Worm (Caenorhabditis elegans): ENCODE results near the gene cex-1.

cex-1 gene

DNA sequence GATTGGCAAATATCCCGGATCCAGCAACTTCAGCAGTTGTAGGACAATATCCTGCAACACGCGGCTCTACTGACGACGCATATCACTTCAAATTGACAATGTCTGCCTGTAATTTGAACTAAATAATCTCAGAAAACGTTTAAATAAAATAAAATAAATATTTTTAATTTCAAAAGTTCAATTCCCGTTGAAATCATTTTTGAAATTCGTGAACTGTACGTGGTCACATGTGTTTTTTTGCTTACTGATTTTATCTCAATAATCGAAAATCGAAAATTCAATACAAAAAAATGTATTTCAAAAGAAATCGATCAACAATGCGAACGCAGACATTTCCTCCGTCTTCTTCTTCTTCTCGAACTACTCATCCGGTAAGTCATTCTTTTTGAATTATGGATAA is 9.9 kb upstream of the cex-1 start, which contains the start of gene F07F6.1:
TSS of gene F07F6.1 (plus strand) at position 301 of the 400 bp plus-strand sequence.
- TF ChIP-seq mls-2 (tag; optimal IDR thresholded peaks at IDR 0.05) (no peak), lin-13 (tag; optimal IDR thresholded peaks at IDR 0.05) (no peak), M03D4.4 (tag; optimal IDR thresholded peaks at IDR 0.05) (no peak), nhr-28 (tag; optimal IDR thresholded peaks at IDR 0.05) (no peak), ceh-39 (tag; optimal IDR thresholded peaks at IDR 0.05) (no peak), flh-1 (GFP tag; optimal IDR thresholded peaks at IDR 0.05) (no peak), unc-120 (tag; optimal IDR thresholded peaks at IDR 0.05; ENCODE audit: poor library complexity, severe bottlenecking) (no peak), cnd-1 (tag; optimal IDR thresholded peaks at IDR 0.05) (no peak), ces-1 (GFP tag; optimal IDR thresholded peaks at IDR 0.05) (no peak), nhr-76 (tag; optimal IDR thresholded peaks at IDR 0.05) (no peak), mep-1 (tag; optimal IDR thresholded peaks at IDR 0.05) (no peak), ham-2 (GFP tag; optimal IDR thresholded peaks at IDR 0.05) (no peak), bed-3 (GFP tag; optimal IDR thresholded peaks at IDR 0.05) (no peak), ceh-43 (GFP tag; optimal IDR thresholded peaks at IDR 0.05) (no peak), lsy-2 (tag; optimal IDR thresholded peaks at IDR 0.05) (no peak)

DNA sequence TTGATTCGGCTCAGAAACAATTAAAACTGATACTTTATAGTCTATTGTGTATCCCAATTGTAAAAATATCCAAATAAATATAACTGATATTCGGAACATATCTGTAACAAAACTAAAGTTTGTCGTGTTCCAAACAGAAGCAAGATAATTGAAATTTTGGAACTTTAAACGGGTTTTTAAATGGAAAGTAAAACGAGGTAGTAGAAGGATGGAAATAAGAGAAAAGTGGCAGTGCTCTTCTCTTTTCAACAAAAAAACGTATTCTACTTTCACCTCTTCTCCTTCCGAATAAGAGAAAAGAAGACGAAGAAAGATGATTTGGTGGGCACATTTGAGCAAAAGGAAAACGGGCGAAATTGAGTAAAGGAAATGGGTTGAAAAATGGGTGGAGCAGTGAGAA is 975 bp upstream of the cex-1 start, which contains the start of gene nmr-1:
TSS of gene nmr-1 (minus strand) at position 101 of the 400 bp plus-strand sequence.
- TF ChIP-seq lsy-2 (tag; optimal IDR thresholded peaks at IDR 0.05), result no peak
- no peak for TF ChIP-seq nhr-2 (tag; optimal IDR thresholded peaks at IDR 0.05)
- no peak for TF ChIP-seq ceh-83 (GFP tag; optimal IDR thresholded peaks at IDR 0.05)
- no peak for TF ChIP-seq nhr-12 (tag; optimal IDR thresholded peaks at IDR 0.05)
- TF ChIP-seq zip-8 (tag; optimal IDR thresholded peaks at IDR 0.05), result no peak
- no peak for TF ChIP-seq ces-1 (GFP tag; optimal IDR thresholded peaks at IDR 0.05)
- TF ChIP-seq drap-1 (GFP tag; optimal IDR thresholded peaks at IDR 0.05), result no peak
- no peak for TF ChIP-seq sem-2 (GFP tag; optimal IDR thresholded peaks at IDR 0.05)
- TF ChIP-seq hlh-1 (tag; optimal IDR thresholded peaks at IDR 0.05), result no peak
- TF ChIP-seq bed-3 (GFP tag; optimal IDR thresholded peaks at IDR 0.05), result no peak
- TF ChIP-seq mls-2 (tag; optimal IDR thresholded peaks at IDR 0.05), result no peak
- no peak for TF ChIP-seq mab-5 (tag; optimal IDR thresholded peaks at IDR 0.05)
- no peak for TF ChIP-seq unc-62 (GFP tag; optimal IDR thresholded peaks at IDR 0.05)
- TF ChIP-seq nhr-76 (tag; optimal IDR thresholded peaks at IDR 0.05), result no peak
- no peak for TF ChIP-seq ztf-11 (tag; optimal IDR thresholded peaks at IDR 0.05)
- TF ChIP-seq flh-1 (GFP tag; optimal IDR thresholded peaks at IDR 0.05), result no peak
- no peak for TF ChIP-seq pha-4 (tag; optimal IDR thresholded peaks at IDR 0.05)

DNA sequence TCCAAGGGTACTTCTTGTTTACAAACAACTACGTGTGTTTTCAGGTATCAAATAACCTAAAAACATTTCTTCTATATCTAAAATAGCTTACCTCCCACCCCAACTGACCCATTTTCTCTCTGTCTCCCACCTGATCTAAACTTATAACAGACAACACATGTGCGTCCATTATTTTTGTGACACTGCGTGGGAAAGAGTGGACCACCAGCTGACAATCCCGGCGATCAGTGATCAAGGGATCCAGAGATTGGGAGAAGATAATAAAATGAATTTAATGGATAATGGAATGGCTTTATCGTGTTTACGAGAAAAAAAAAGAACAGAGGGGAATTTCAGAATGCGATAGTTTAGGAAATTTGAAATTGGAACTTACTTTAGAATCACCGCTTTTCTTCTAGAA is 1.7 kb downstream of the cex-1 start:
- TF ChIP-seq cnd-1 (tag; optimal IDR thresholded peaks at IDR 0.05) (no peak), drap-1 (GFP tag; optimal IDR thresholded peaks at IDR 0.05) (no peak), ztf-11 (tag; optimal IDR thresholded peaks at IDR 0.05) (no peak), hlh-1 (tag; optimal IDR thresholded peaks at IDR 0.05) (peak; percentile 87), nhr-12 (tag; optimal IDR thresholded peaks at IDR 0.05) (no peak), nhr-237 (tag; optimal IDR thresholded peaks at IDR 0.05) (no peak), ces-1 (GFP tag; optimal IDR thresholded peaks at IDR 0.05) (no peak), nhr-2 (tag; optimal IDR thresholded peaks at IDR 0.05) (no peak), lin-13 (tag; optimal IDR thresholded peaks at IDR 0.05) (no peak), ceh-83 (GFP tag; optimal IDR thresholded peaks at IDR 0.05) (no peak), sptf-1 (tag; optimal IDR thresholded peaks at IDR 0.05) (no peak), elt-3 (tag; optimal IDR thresholded peaks at IDR 0.05) (no peak), lin-32 (GFP tag; optimal IDR thresholded peaks at IDR 0.05) (no peak), unc-62 (GFP tag; optimal IDR thresholded peaks at IDR 0.05) (peak; percentile 8)

ce11 chrII:5449620-5450019 is 2.1 kb downstream of the cex-1 start:
- TF ChIP-seq ces-1 (GFP tag; optimal IDR thresholded peaks at IDR 0.05), result no peak
- TF ChIP-seq cnd-1 (tag; optimal IDR thresholded peaks at IDR 0.05), result no peak
- no peak for TF ChIP-seq unc-62 (GFP tag; optimal IDR thresholded peaks at IDR 0.05)
- TF ChIP-seq mls-2 (tag; optimal IDR thresholded peaks at IDR 0.05), result no peak
- TF ChIP-seq flh-1 (GFP tag; optimal IDR thresholded peaks at IDR 0.05), result no peak

ce11 chrII:5451278-5451677 is 3.8 kb downstream of the cex-1 start:
- TF ChIP-seq lin-13 (tag; optimal IDR thresholded peaks at IDR 0.05) (no peak), lin-32 (GFP tag; optimal IDR thresholded peaks at IDR 0.05) (no peak), mls-2 (tag; optimal IDR thresholded peaks at IDR 0.05) (no peak), nhr-12 (tag; optimal IDR thresholded peaks at IDR 0.05) (no peak)

DNA sequence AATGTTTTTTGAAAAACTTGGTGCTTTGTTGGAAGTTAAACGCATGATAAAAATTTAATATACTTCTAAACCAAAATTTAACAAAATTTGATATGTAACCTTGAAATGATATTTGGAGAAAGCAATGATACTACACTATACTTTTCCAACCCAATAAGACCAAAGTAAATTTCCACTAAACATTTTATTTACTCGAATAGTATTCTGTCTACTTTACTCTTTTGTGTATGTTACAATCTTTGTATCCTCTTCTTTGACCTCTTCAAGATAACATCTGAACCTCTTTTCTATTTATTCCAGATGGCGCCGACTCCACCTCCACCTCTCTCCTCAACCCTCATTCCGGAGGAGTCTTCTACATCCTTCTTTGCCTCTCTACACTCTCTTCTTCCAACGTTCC is 6.1 kb downstream of the cex-1 start, which contains the start of gene dhs-5:
TSS of gene dhs-5 (plus strand) at position 301 of the 400 bp plus-strand sequence.
- no peak for TF ChIP-seq ceh-43 (GFP tag; optimal IDR thresholded peaks at IDR 0.05)
- no peak for TF ChIP-seq elt-1 (tag; optimal IDR thresholded peaks at IDR 0.05; ENCODE audit: borderline replicate concordance, insufficient read depth)
- no peak for TF ChIP-seq ztf-11 (tag; optimal IDR thresholded peaks at IDR 0.05)
- no peak for TF ChIP-seq nhr-28 (tag; optimal IDR thresholded peaks at IDR 0.05)
